Fruit fly (Drosophila melanogaster): ENCODE results near the gene Nplp3.
A peak's percentile ranks its signal among the peaks of the same experiment; 100 is the strongest.

Gene Nplp3

DNA sequence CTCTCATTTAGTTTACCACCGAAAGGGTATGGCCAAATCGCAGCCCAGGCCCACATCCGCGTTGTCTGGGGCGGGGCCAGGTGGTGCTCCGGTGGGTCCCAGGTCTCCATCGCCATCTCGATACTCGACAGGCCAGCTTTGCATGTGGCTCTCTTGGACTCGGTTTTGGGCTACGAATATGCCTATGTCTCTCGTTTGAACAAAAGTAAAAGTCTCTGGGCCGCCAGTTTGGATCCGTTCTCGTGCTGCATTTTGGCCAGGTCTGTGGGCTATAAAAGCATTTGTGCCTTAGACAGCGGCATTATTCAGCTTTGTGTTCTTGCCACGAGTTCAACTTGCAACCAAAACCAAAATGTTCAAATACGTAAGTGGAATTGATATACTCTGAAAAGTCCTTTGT, 40.7 kb upstream of the Nplp3 start, which contains the start of gene CG13065:
CG13065 (plus strand) TSS at position 301 of the 400 bp plus-strand sequence.
- no peak for TF ChIP-seq D1 (tag; optimal IDR thresholded peaks at IDR 0.05)
- TF ChIP-seq rn (GFP tag; IDR thresholded peaks at IDR 0.05): no peak
- TF ChIP-seq Pif1A (GFP tag; optimal IDR thresholded peaks at IDR 0.05): no peak
- TF ChIP-seq CG14655 (GFP tag; optimal IDR thresholded peaks at IDR 0.05): no peak
- TF ChIP-seq CG15710 (tag; optimal IDR thresholded peaks at IDR 0.05): no peak
- TF ChIP-seq Ets98B (GFP tag; IDR thresholded peaks at IDR 0.05): no peak

DNA sequence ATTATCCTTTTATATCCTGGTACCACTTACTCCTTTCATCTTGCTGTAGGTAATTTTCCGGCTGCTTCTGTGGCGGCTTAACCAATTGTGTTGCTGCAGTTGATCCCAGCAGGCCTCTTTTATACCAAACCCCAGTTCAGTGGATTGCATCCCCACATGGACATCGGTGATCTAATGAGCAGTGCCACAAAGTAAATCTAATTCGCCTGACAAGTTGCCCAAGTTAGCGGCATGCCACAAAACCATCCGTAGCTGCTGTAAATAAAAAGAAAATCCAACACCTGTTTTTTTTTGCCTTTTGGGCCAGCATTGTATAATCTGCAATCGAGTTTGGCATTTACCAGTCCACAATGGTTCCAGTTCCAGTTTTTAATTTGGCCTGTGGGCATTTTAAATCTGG, 38.7 kb upstream of the Nplp3 start, which contains the start of gene CG13050:
CG13050 (minus strand) TSS at position 101 of the 400 bp plus-strand sequence.
- no peak for TF ChIP-seq CG9948 (tag; optimal IDR thresholded peaks at IDR 0.05)
- TF ChIP-seq CG8301 (tag; optimal IDR thresholded peaks at IDR 0.05): no peak
- TF ChIP-seq D1 (tag; optimal IDR thresholded peaks at IDR 0.05): no peak
- TF ChIP-seq CG15710 (tag; optimal IDR thresholded peaks at IDR 0.05): no peak
- TF ChIP-seq CG8159 (tag; optimal IDR thresholded peaks at IDR 0.05): no peak
- no peak for TF ChIP-seq rn (GFP tag; IDR thresholded peaks at IDR 0.05)
- TF ChIP-seq gl (tag; optimal IDR thresholded peaks at IDR 0.05): no peak
- no peak for TF ChIP-seq EcR (GFP tag; optimal IDR thresholded peaks at IDR 0.05)
- no peak for TF ChIP-seq Ets98B (GFP tag; IDR thresholded peaks at IDR 0.05)
- TF ChIP-seq CG14655 (GFP tag; optimal IDR thresholded peaks at IDR 0.05): no peak
- no peak for TF ChIP-seq Pif1A (GFP tag; optimal IDR thresholded peaks at IDR 0.05)
- TF ChIP-seq CG17806 (tag; optimal IDR thresholded peaks at IDR 0.05): no peak

DNA sequence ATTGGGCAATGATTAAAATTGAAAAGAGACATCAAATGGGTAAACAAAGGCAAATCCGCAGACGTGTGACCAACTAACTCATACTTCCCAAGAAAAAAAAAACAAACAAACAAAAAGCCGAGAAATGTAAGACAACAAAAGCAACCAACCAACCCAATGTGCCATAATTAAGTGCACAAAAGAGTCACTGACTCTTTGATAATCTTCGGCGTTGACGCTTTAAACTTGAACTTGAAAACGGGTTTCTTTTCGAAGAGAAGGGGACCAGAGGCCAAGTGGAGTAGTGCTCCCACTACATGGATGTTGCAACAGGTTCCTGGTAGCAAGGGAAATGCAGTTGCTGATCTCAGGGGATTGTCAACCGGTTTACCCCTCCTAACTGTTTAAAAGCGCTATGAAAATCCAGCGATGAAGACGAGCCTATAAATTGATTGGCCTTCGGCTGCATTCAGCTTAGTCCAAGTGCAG, 37.8 kb upstream of the Nplp3 start, which contains the start of gene CG13064:
CG13064 (plus strand) TSS at position 418 of the 468 bp plus-strand sequence.
- peak; percentile 96 for TF ChIP-seq EcR (GFP tag; optimal IDR thresholded peaks at IDR 0.05)
- TF ChIP-seq CG8301 (tag; optimal IDR thresholded peaks at IDR 0.05): no peak

DNA sequence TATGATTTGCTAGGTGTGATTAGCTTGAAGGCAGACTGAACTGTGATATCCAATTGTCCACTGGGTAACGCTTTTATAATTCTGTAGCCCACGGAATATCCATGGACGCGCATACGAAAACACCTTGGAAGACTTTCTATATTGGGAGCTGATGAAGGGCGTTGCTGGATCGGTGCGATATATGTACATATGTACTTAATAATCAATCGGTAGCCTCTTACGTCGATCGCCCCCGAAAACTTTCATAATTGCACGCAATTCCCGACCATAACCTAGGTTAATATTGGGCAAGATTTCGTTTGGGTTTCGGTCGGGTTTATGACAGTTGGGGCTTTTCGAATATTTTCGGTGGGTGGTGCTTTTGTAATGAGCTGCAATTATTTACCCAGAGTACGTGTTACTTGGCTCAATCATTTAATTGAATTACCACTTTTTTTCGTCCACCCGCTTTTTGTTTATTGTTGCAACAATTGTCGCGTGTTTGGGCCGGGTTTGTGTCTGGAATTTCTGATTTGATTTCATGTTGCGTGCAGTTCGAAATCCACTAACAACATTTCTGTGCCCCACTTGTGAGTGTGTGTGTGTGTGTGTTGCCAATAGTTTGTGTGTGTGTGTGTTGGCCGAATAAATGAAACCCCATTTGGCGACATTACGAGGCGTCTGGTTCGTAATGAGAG, 35.8 kb upstream of the Nplp3 start, which contains the start of gene CG13049:
CG13049 (minus strand) TSS at position 51 of the 677 bp plus-strand sequence.
- TF ChIP-seq rn (GFP tag; IDR thresholded peaks at IDR 0.05) (no peak), CG10348 (GFP tag; IDR thresholded peaks at IDR 0.05) (no peak), CG17806 (tag; optimal IDR thresholded peaks at IDR 0.05) (no peak), fd96Ca (GFP tag; IDR thresholded peaks at IDR 0.05) (no peak), CG15710 (tag; optimal IDR thresholded peaks at IDR 0.05) (no peak), CG12605 (GFP tag; IDR thresholded peaks at IDR 0.05) (no peak), CG13204 (GFP tag; optimal IDR thresholded peaks at IDR 0.05) (no peak), CG34367 (tag; optimal IDR thresholded peaks at IDR 0.05) (no peak), EcR (GFP tag; optimal IDR thresholded peaks at IDR 0.05) (no peak), CG4496 (GFP tag; IDR thresholded peaks at IDR 0.05) (no peak), Pif1A (GFP tag; optimal IDR thresholded peaks at IDR 0.05) (no peak), Snoo (tag; optimal IDR thresholded peaks at IDR 0.05) (no peak)

DNA sequence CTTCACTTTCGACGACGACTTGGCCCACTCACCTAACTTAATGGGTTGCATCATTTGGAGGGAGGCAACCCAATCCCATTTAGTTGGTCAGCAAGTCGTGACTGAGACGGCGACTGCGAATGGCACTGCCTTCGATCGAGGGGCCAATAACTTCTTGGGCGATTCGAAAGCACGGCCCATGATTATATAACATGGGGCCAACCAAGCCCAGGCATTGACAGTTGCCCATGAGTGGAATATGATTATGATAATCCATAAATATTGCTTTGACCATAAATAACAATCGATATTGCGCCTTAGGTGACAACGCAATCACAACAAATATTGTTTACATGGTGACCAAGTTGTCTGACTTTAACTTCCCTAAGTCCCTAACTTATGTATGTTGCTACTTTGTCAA, 34.0 kb upstream of the Nplp3 start, which contains the start of gene CG13048:
CG13048 (minus strand) TSS at position 101 of the 400 bp plus-strand sequence.
- TF ChIP-seq CG14655 (GFP tag; optimal IDR thresholded peaks at IDR 0.05) (no peak), CG10348 (GFP tag; IDR thresholded peaks at IDR 0.05) (0 out of 2 replicates have a peak, but pooled peaks have one; percentile 16), Snoo (tag; optimal IDR thresholded peaks at IDR 0.05) (no peak), rn (GFP tag; IDR thresholded peaks at IDR 0.05) (no peak), CG13204 (GFP tag; optimal IDR thresholded peaks at IDR 0.05) (no peak)

DNA sequence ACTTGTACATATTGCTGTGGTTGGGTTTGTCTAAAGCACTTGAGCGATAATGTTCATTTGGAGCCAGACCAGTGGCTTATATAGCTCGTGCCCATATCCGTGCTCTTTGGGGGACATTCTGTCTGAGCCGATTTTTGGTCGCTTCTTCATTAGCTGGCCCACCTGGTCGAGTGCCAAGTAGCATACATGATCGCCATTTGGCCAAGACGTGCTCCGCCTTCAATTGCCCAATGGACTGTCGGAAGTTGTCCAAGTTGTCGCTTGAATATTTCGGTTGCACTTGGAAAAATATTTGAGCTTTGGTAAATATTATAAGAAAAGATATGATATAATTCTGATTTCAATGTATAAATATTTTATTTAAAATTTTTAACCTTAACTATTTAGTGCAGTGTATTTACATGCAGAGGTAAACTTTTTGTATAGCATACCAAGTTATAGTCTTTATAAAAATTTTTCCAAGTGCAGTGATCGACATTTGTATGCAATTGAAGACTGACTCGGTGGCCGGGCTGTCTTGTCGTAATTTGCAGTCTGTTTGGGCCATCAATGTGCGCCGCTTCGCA, 32.4 kb upstream of the Nplp3 start, which contains the start of gene CG13047:
CG13047 (minus strand) TSS at position 51 of the 566 bp plus-strand sequence.
- peak; percentile 17 for TF ChIP-seq CG14655 (GFP tag; optimal IDR thresholded peaks at IDR 0.05)
- TF ChIP-seq CG8159 (tag; optimal IDR thresholded peaks at IDR 0.05): peak; percentile 55
- peak; percentile 29 for TF ChIP-seq CG15710 (tag; optimal IDR thresholded peaks at IDR 0.05)
- TF ChIP-seq CG34367 (tag; optimal IDR thresholded peaks at IDR 0.05): peak; percentile 1
- peak; percentile 33 for TF ChIP-seq CG17806 (tag; optimal IDR thresholded peaks at IDR 0.05)
- 0 out of 3 replicates have a peak, but pooled peaks have one; percentile 17 for TF ChIP-seq CG4496 (GFP tag; IDR thresholded peaks at IDR 0.05)
- peak; percentile 52 for TF ChIP-seq CG9948 (tag; optimal IDR thresholded peaks at IDR 0.05)
- no peak for TF ChIP-seq CG10348 (GFP tag; IDR thresholded peaks at IDR 0.05)
- no peak for TF ChIP-seq gl (tag; optimal IDR thresholded peaks at IDR 0.05)

DNA sequence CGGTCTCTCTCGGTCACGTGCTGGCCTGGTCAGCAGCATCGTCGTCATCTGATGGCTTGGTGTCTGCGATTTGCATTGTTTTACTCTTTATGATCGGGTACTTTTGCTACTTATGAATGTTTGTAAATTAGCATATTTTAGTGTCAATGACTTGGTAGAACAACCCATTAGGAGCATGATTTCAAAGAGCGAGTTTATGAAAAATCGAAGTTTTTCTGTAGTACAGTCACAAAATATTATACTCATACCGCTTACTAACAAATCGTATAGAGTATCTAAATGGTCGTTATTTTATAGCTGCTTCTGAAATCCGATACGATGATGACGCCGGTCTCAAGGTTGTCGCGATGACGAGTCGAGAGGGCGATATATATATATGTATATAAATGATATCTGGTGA, 31.6 kb upstream of the Nplp3 start:
- TF ChIP-seq CG8301 (tag; optimal IDR thresholded peaks at IDR 0.05) (no peak), Pif1A (GFP tag; optimal IDR thresholded peaks at IDR 0.05) (peak; percentile 65), CG10348 (GFP tag; IDR thresholded peaks at IDR 0.05) (no peak), CG17806 (tag; optimal IDR thresholded peaks at IDR 0.05) (peak; percentile 76), CG32121 (GFP tag; IDR thresholded peaks at IDR 0.05) (no peak), CG13204 (GFP tag; optimal IDR thresholded peaks at IDR 0.05) (peak; percentile 33), CG9948 (tag; optimal IDR thresholded peaks at IDR 0.05) (peak; percentile 70), rn (GFP tag; IDR thresholded peaks at IDR 0.05) (no peak), CG15710 (tag; optimal IDR thresholded peaks at IDR 0.05) (peak; percentile 86), D1 (tag; optimal IDR thresholded peaks at IDR 0.05) (peak; percentile 62), EcR (GFP tag; optimal IDR thresholded peaks at IDR 0.05) (peak; percentile 87), Ets98B (GFP tag; IDR thresholded peaks at IDR 0.05) (no peak), CG8159 (tag; optimal IDR thresholded peaks at IDR 0.05) (peak; percentile 89), CG14655 (GFP tag; optimal IDR thresholded peaks at IDR 0.05) (peak; percentile 27), CG34367 (tag; optimal IDR thresholded peaks at IDR 0.05) (peak; percentile 67), CG4496 (GFP tag; IDR thresholded peaks at IDR 0.05) (no peak), Snoo (tag; optimal IDR thresholded peaks at IDR 0.05) (peak; percentile 7), Pif1B (GFP tag; optimal IDR thresholded peaks at IDR 0.05) (peak; percentile 56), CG12605 (GFP tag; IDR thresholded peaks at IDR 0.05) (no peak), fd96Ca (GFP tag; IDR thresholded peaks at IDR 0.05) (no peak), gl (tag; optimal IDR thresholded peaks at IDR 0.05) (peak; percentile 53)

Data from whole organism, pupa.